Worm (Caenorhabditis elegans): ENCODE data around the gene col-141.

DNA sequence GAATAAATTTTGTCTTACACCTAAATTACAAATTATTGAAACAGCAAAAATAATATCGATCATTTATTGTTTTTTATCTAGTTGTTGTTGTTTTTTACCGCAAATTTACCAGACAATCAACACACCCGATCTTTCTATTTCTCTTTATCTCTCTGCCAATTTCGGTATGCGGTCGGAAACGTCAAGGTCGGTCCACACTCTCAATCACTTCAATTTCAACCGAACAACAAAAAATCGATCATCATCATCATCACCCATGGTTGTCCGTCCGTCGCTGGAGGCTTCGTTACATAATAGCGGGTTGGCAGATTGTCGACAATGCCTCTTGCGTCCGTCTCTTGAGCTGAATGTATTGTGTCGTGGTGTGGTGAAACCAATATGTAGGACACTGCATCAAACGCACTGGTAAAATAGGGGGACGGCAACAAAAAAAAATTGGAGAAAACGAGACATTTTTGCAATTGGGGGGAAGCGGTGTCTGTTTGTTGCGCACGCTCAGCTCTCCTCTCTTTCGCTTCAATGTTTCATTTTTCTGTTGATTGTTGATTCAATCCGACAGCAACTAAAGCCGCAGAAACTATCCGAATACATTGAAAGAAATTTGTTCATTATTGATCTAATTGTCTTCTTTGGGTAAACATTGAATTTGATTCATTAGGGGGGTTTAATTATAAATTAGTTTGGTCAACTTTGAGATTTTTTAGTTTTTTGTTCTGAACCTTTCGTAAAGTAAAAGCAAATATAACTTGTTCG, 47.4 kb downstream of the col-141 start:
- TF ChIP-seq gmeb-2 (tag; optimal IDR thresholded peaks at IDR 0.05) (no peak), syd-9 (tag; optimal IDR thresholded peaks at IDR 0.05) (no peak), elt-4 (tag; optimal IDR thresholded peaks at IDR 0.05) (no peak), K09A11.1 (tag; optimal IDR thresholded peaks at IDR 0.05; ENCODE audit: insufficient read depth) (no peak), sdc-2 (tag; optimal IDR thresholded peaks at IDR 0.05) (no peak), hlh-8 (tag; optimal IDR thresholded peaks at IDR 0.05) (no peak), ceh-48 (tag; optimal IDR thresholded peaks at IDR 0.05) (no peak), pqm-1 (tag; optimal IDR thresholded peaks at IDR 0.05) (no peak), tbx-2 (tag; optimal IDR thresholded peaks at IDR 0.05) (no peak), unc-55 (GFP tag; optimal IDR thresholded peaks at IDR 0.05) (no peak)
